Fruit fly (Drosophila melanogaster) whole organism, prepupa: ENCODE measurements around the gene CG33912.

Experiments used
- CG10631 ChIP-seq: fragments of 200-800 bp; sonication (Bioruptor generic); optimal IDR thresholded peaks from 2 replicates; lab custom pipeline; 2016; ENCODE audit warnings: missing biosample characterization, missing genetic modification characterization
- CG3919 ChIP-seq: fragments of 200-800 bp; sonication (Bioruptor generic); optimal IDR thresholded peaks from 3 replicates; lab custom pipeline; 2016; ENCODE audit warnings: missing biosample characterization, missing genetic modification characterization
- CG6808 ChIP-seq: fragments of 200-800 bp; sonication (Bioruptor generic); optimal IDR thresholded peaks from 3 replicates; lab custom pipeline; 2017; ENCODE audit warnings: missing biosample characterization, missing genetic modification characterization, mild to moderate bottlenecking, moderate library complexity, missing genetic modification reagents
- Gug ChIP-seq: fragments of 200-800 bp; sonication (Bioruptor generic); IDR thresholded peaks from 2 replicates; pipeline ENCODE4 v1.3.6; 2022; ENCODE audit warnings: missing biosample characterization, missing genetic modification characterization
- Hr4 ChIP-seq: fragments of 200-800 bp; sonication (Bioruptor generic); optimal IDR thresholded peaks from 3 replicates; lab custom pipeline; 2016; ENCODE audit warnings: missing biosample characterization, missing genetic modification characterization
- Sox102F ChIP-seq: fragments of 200-800 bp; sonication (Bioruptor generic); optimal IDR thresholded peaks from 2 replicates; lab custom pipeline; 2016; ENCODE audit warnings: missing biosample characterization, mild to moderate bottlenecking, missing genetic modification characterization
- ss ChIP-seq, 2 experiments: fragments of 200-800 bp; sonication (Bioruptor generic); optimal IDR thresholded peaks; 2 replicates in 1 of 2; 3 replicates in 1 of 2; lab custom pipeline; 2017 to 2018; ENCODE audit warnings: mild to moderate bottlenecking in 2 of 2, missing biosample characterization in 2 of 2, missing genetic modification characterization in 2 of 2, moderate library complexity in 1 of 2

DNA sequence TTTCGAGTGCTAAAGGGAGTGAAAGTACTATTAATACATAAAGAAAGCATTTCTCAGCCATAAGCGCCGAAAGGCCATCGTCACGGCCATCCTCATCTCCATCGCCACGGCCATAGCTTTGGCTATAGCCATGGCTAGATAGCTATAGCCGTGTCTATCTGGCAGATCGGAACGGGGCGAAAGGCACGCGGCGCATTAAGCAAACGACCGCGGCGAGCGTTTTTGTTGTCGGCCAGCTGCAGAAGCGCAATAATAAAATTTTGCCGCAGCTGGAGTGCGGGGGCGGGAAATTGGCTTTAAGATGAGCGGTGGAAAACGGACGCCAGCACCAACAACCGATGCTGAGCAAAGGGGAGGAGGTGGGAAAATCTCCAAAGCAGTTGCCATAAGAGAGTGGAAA, 5.1 kb downstream of the CG33912 start:
- TF ChIP-seq ss (GFP tag; optimal IDR thresholded peaks at IDR 0.05; lab: Kevin White, UChicago) (no peak), CG10631 (no peak), Hr4 (GFP tag; lab: Kevin White, UChicago) (no peak), Sox102F (no peak), Gug (GFP tag; lab: Robert Waterston, UW) (no peak), CG3919 (GFP tag; lab: Kevin White, UChicago) (no peak), CG6808 (GFP tag; lab: Kevin White, UChicago) (no peak)
